Worm (Caenorhabditis elegans) whole organism, early embryonic: ENCODE measurements around the gene elpc-3.

Source experiments
- B0310.2 ChIP-seq: sonication (generic microtip); optimal IDR thresholded peaks from 2 replicates; lab custom pipeline; 2016; ENCODE audit warnings: mild to moderate bottlenecking, missing genetic modification characterization, missing compliant biosample characterization
- ama-1 ChIP-seq: fragments of 150-350 bp; optimal IDR thresholded peaks from 2 replicates; lab custom pipeline; 2014
- ceh-13 ChIP-seq: fragments of 200-800 bp; sonication (Bioruptor generic); optimal IDR thresholded peaks from 2 replicates; lab custom pipeline; 2018; ENCODE audit warnings: mild to moderate bottlenecking, missing genetic modification characterization, missing compliant biosample characterization
- ceh-36 ChIP-seq: sonication (generic microtip); optimal IDR thresholded peaks from 2 replicates; lab custom pipeline; 2016; ENCODE audit warnings: missing genetic modification characterization, inconsistent platforms, missing compliant biosample characterization
- ets-7 ChIP-seq: sonication (generic microtip); optimal IDR thresholded peaks from 2 replicates; lab custom pipeline; 2016; ENCODE audit warnings: missing genotype, missing genetic modification characterization, missing compliant biosample characterization
- flt-1 ChIP-seq: fragments of 200-800 bp; sonication (Bioruptor generic); IDR thresholded peaks from 2 replicates; pipeline ENCODE4 v1.3.6; 2022; ENCODE audit warnings: missing genetic modification characterization, missing compliant biosample characterization
- hmg-4 ChIP-seq: fragments of 200-800 bp; sonication (Bioruptor generic); optimal IDR thresholded peaks from 2 replicates; lab custom pipeline; 2018; ENCODE audit warnings: mild to moderate bottlenecking, missing genetic modification characterization, missing compliant biosample characterization
- hnd-1 ChIP-seq: sonication (generic microtip); optimal IDR thresholded peaks from 2 replicates; lab custom pipeline; 2016; ENCODE audit warnings: missing genetic modification characterization, missing compliant biosample characterization
- tbx-11 ChIP-seq: fragments of 200-800 bp; sonication (Bioruptor generic); IDR thresholded peaks from 2 replicates; pipeline ENCODE4 v1.3.6; 2022; ENCODE audit warnings: missing genetic modification characterization, missing compliant biosample characterization
- tbx-37 ChIP-seq: fragments of 200-800 bp; sonication (Bioruptor generic); conservative IDR thresholded peaks from 2 replicates; pipeline ENCODE4 v1.3.6; 2022; ENCODE audit warnings: missing genetic modification reagents, missing genetic modification characterization, missing compliant biosample characterization
- tra-4 ChIP-seq: sonication (generic microtip); optimal IDR thresholded peaks from 2 replicates; lab custom pipeline; 2017; ENCODE audit warnings: missing genetic modification characterization, missing compliant biosample characterization

ce11 chrV:12170114-12170513 lies 11.1 kb downstream of the elpc-3 start, which contains the start of gene ZK863.1:
- no peak for TF ChIP-seq ama-1 (lab: Kevin White, UChicago)
- no peak for TF ChIP-seq hnd-1 (tag; lab: Kevin White, UChicago)
- TF ChIP-seq ets-7 (tag; lab: Kevin White, UChicago) = no peak
- TF ChIP-seq tra-4 (tag; lab: Kevin White, UChicago) = no peak
- TF ChIP-seq ceh-36 (tag; lab: Kevin White, UChicago) = no peak
- no peak for TF ChIP-seq B0310.2 (tag; lab: Kevin White, UChicago)
- TF ChIP-seq tbx-11 (GFP tag; lab: Robert Waterston, UW) = no peak
- TF ChIP-seq hmg-4 (GFP tag; lab: Kevin White, UChicago) = no peak
- no peak for TF ChIP-seq ceh-13 (GFP tag; lab: Kevin White, UChicago)
- TF ChIP-seq flt-1 (GFP tag; lab: Robert Waterston, UW) = no peak
- TF ChIP-seq tbx-37 (GFP tag; lab: Robert Waterston, UW) = no peak
